Fruit fly (Drosophila melanogaster): Measurements from ENCODE around the gene CG1523.
A peak's percentile ranks its signal among the peaks of the same experiment; 100 is the strongest.

CG1523 gene

dm6 chr3R:28847547-28848316 lies 28.3 kb upstream of the CG1523 start (continued):
- no peak for TF ChIP-seq sens-2 (GFP tag; IDR thresholded peaks at IDR 0.05)
- no peak for TF ChIP-seq CG6854 (GFP tag; optimal IDR thresholded peaks at IDR 0.05)
- no peak for TF ChIP-seq gro (GFP tag; optimal IDR thresholded peaks at IDR 0.05)
- no peak for TF ChIP-seq CG12659 (GFP tag; optimal IDR thresholded peaks at IDR 0.05)
- no peak for TF ChIP-seq NC2α (GFP tag; optimal IDR thresholded peaks at IDR 0.05)
- no peak for TF ChIP-seq CG7357 (GFP tag; IDR thresholded peaks at IDR 0.05)
- no peak for TF ChIP-seq odd (GFP tag; optimal IDR thresholded peaks at IDR 0.05)
- no peak for TF ChIP-seq CG15696 (tag; optimal IDR thresholded peaks at IDR 0.05)
- TF ChIP-seq peb (GFP tag; IDR thresholded peaks at IDR 0.05): no peak
- no peak for TF ChIP-seq yki (optimal IDR thresholded peaks at IDR 0.05)
- TF ChIP-seq tap (tag; optimal IDR thresholded peaks at IDR 0.05): peak; percentile 8
- no peak for TF ChIP-seq gcm (GFP tag; optimal IDR thresholded peaks at IDR 0.05)
- no peak for TF ChIP-seq CG7987 (GFP tag; optimal IDR thresholded peaks at IDR 0.05)
- TF ChIP-seq CG4282 (GFP tag; optimal IDR thresholded peaks at IDR 0.05): no peak
- TF ChIP-seq vnd (GFP tag; IDR thresholded peaks at IDR 0.05; ENCODE audit: partially characterized antibody): no peak
- TF ChIP-seq repo (GFP tag; optimal IDR thresholded peaks at IDR 0.05): no peak
- TF ChIP-seq mirr (GFP tag; optimal IDR thresholded peaks at IDR 0.05): no peak
- no peak for TF ChIP-seq Ptx1 (GFP tag; IDR thresholded peaks at IDR 0.05)
- no peak for TF ChIP-seq Max (GFP tag; optimal IDR thresholded peaks at IDR 0.05)
- TF ChIP-seq CG11085 (GFP tag; IDR thresholded peaks at IDR 0.05): no peak
- TF ChIP-seq CG17328 (GFP tag; IDR thresholded peaks at IDR 0.05): no peak
- no peak for TF ChIP-seq CG12744 (GFP tag; optimal IDR thresholded peaks at IDR 0.05)
- no peak for TF ChIP-seq salm (tag; optimal IDR thresholded peaks at IDR 0.05)
- TF ChIP-seq trem (tag; optimal IDR thresholded peaks at IDR 0.05): no peak
- TF ChIP-seq CHES-1-like (GFP tag; optimal IDR thresholded peaks at IDR 0.05): no peak
- no peak for TF ChIP-seq H2.0 (GFP tag; IDR thresholded peaks at IDR 0.05)
- TF ChIP-seq esg (GFP tag; conservative IDR thresholded peaks at IDR 0.05): no peak
- no peak for TF ChIP-seq z (GFP tag; IDR thresholded peaks at IDR 0.05)
- no peak for TF ChIP-seq Eip74EF (GFP tag; optimal IDR thresholded peaks at IDR 0.05)
- no peak for TF ChIP-seq Mad (GFP tag; optimal IDR thresholded peaks at IDR 0.05)
- TF ChIP-seq CG16863 (GFP tag; optimal IDR thresholded peaks at IDR 0.05): no peak
- TF ChIP-seq dati (GFP tag; IDR thresholded peaks at IDR 0.05): no peak
- peak; percentile 31 for TF ChIP-seq CG14710 (tag; optimal IDR thresholded peaks at IDR 0.05)
- TF ChIP-seq PHDP (tag; optimal IDR thresholded peaks at IDR 0.05): peak; percentile 32
- TF ChIP-seq Hr39 (optimal IDR thresholded peaks at IDR 0.05): no peak
- TF ChIP-seq dm (GFP tag; optimal IDR thresholded peaks at IDR 0.05): no peak
- no peak for TF ChIP-seq oc (tag; optimal IDR thresholded peaks at IDR 0.05)
- TF ChIP-seq CG1602 (GFP tag; optimal IDR thresholded peaks at IDR 0.05): no peak
- TF ChIP-seq NfI (GFP tag; optimal IDR thresholded peaks at IDR 0.05): no peak
- TF ChIP-seq CG17912 (GFP tag; optimal IDR thresholded peaks at IDR 0.05): no peak
- TF ChIP-seq toy (GFP tag; IDR thresholded peaks at IDR 0.05): no peak
- no peak for TF ChIP-seq CG32532 (GFP tag; IDR thresholded peaks at IDR 0.05)
- no peak for TF ChIP-seq CG18599 (GFP tag; optimal IDR thresholded peaks at IDR 0.05)
- no peak for TF ChIP-seq CG12942 (GFP tag; optimal IDR thresholded peaks at IDR 0.05)
- TF ChIP-seq CG18619 (GFP tag; optimal IDR thresholded peaks at IDR 0.05): no peak
- no peak for TF ChIP-seq Nf-YA (GFP tag; IDR thresholded peaks at IDR 0.05)
- no peak for TF ChIP-seq Oaz (GFP tag; IDR thresholded peaks at IDR 0.05)
- TF ChIP-seq nerfin-1 (tag; optimal IDR thresholded peaks at IDR 0.05): no peak
- no peak for TF ChIP-seq CG30020 (tag; optimal IDR thresholded peaks at IDR 0.05)
- no peak for TF ChIP-seq en (GFP tag; optimal IDR thresholded peaks at IDR 0.05)
- no peak for TF ChIP-seq slou (GFP tag; optimal IDR thresholded peaks at IDR 0.05)
- no peak for TF ChIP-seq ranshi (GFP tag; IDR thresholded peaks at IDR 0.05)
